Worm (Caenorhabditis elegans) whole organism, late embryonic: ENCODE data around the gene F54D12.1.

ENCODE experiments used
- elt-4 ChIP-seq: sonication (generic microtip); optimal IDR thresholded peaks from 2 replicates; lab custom pipeline; 2016; ENCODE audit warnings: missing genetic modification characterization, missing compliant biosample characterization
- fkh-6 ChIP-seq: sonication (generic microtip); optimal IDR thresholded peaks from 2 replicates; lab custom pipeline; 2016; ENCODE audit warnings: missing genetic modification characterization, missing compliant biosample characterization
- nfya-1 ChIP-seq: sonication (generic microtip); optimal IDR thresholded peaks from 2 replicates; lab custom pipeline; 2017; ENCODE audit warnings: missing genetic modification characterization, mild to moderate bottlenecking, missing compliant biosample characterization, antibody characterized with exemption, moderate library complexity
- nhr-11 ChIP-seq: fragments of 150-350 bp; optimal IDR thresholded peaks from 2 replicates; lab custom pipeline; 2014; ENCODE audit warnings: missing biosample characterization, missing genetic modification characterization
- odd-2 ChIP-seq: sonication (generic microtip); optimal IDR thresholded peaks from 2 replicates; lab custom pipeline; 2017; ENCODE audit warnings: antibody characterized with exemption, mild to moderate bottlenecking, missing genetic modification characterization, missing compliant biosample characterization
- sox-4 ChIP-seq: sonication (generic microtip); optimal IDR thresholded peaks from 2 replicates; lab custom pipeline; 2017; ENCODE audit warnings: mild to moderate bottlenecking, missing genetic modification characterization, inconsistent platforms, missing compliant biosample characterization
- tbx-2 ChIP-seq: sonication (generic microtip); optimal IDR thresholded peaks from 2 replicates; lab custom pipeline; 2016; ENCODE audit warnings: missing genetic modification characterization, missing compliant biosample characterization
- unc-42 ChIP-seq: sonication (generic microtip); optimal IDR thresholded peaks from 2 replicates; lab custom pipeline; 2016; ENCODE audit warnings: missing genotype, missing genetic modification characterization, missing compliant biosample characterization
- unc-86 ChIP-seq: sonication (generic microtip); optimal IDR thresholded peaks from 2 replicates; lab custom pipeline; 2016; ENCODE audit warnings: missing genetic modification characterization, missing compliant biosample characterization

ce11 chrII:1362423-1362822, 37.8 kb upstream of the F54D12.1 start:
- TF ChIP-seq nhr-11 (no peak), sox-4 (tag; lab: Kevin White, UChicago) (no peak), unc-42 (tag; lab: Kevin White, UChicago) (no peak), nfya-1 (tag; lab: Kevin White, UChicago) (no peak), fkh-6 (tag; lab: Kevin White, UChicago) (no peak), odd-2 (tag; lab: Kevin White, UChicago) (no peak), unc-86 (tag; lab: Kevin White, UChicago) (no peak), elt-4 (tag; lab: Kevin White, UChicago) (no peak), tbx-2 (tag; lab: Kevin White, UChicago) (no peak)
